Worm (Caenorhabditis elegans) whole organism, young adult: ENCODE measurements around the gene sna-3.
"Not testable (repeated sequence)": the region's sequence is repeated elsewhere in the genome, so short reads cannot be mapped to it uniquely, and the experiment has no call there.

Source experiments
- Y56A3A.18 ChIP-seq: fragments of 200-800 bp; sonication (Bioruptor generic); IDR thresholded peaks from 2 replicates; pipeline ENCODE4 v1.3.6; 2022; ENCODE audit warnings: missing genetic modification reagents, missing genetic modification characterization, missing compliant biosample characterization
- ama-1 ChIP-seq, 3 experiments: fragments of 150-350 bp in 1 of 3; sonication (generic microtip) in 2 of 3; optimal IDR thresholded peaks; 2 replicates each; lab custom pipeline; 2014 to 2018; ENCODE audit warnings: missing biosample characterization in 2 of 3, missing genetic modification characterization in 2 of 3, missing genetic modification reagents in 2 of 3
- ccch-3 ChIP-seq: fragments of 200-800 bp; sonication (Bioruptor generic); optimal IDR thresholded peaks from 2 replicates; lab custom pipeline; 2018; ENCODE audit warnings: mild to moderate bottlenecking, missing genetic modification characterization, missing compliant biosample characterization
- mel-28 ChIP-seq: sonication (generic microtip); optimal IDR thresholded peaks from 2 replicates; lab custom pipeline; 2016; ENCODE audit warnings: borderline replicate concordance, mild to moderate bottlenecking, missing genetic modification characterization, missing compliant biosample characterization
- pha-4 ChIP-seq: fragments of 150-350 bp; sonication (generic microtip); optimal IDR thresholded peaks from 2 replicates; lab custom pipeline; 2014; ENCODE audit warnings: missing biosample characterization, missing genetic modification reagents, missing genetic modification characterization
- sea-2 ChIP-seq: fragments of 200-800 bp; sonication (Bioruptor generic); IDR thresholded peaks from 2 replicates; pipeline ENCODE4 v1.3.6; 2022; ENCODE audit warnings: missing genetic modification characterization, missing compliant biosample characterization
- sptf-2 ChIP-seq: fragments of 200-800 bp; sonication (Bioruptor generic); optimal IDR thresholded peaks from 2 replicates; lab custom pipeline; 2018; ENCODE audit warnings: mild to moderate bottlenecking, missing genetic modification characterization, missing compliant biosample characterization
- ztf-6 ChIP-seq: fragments of 200-800 bp; sonication (Bioruptor generic); IDR thresholded peaks from 2 replicates; pipeline ENCODE4 v1.3.6; 2022; ENCODE audit warnings: missing genetic modification reagents, missing genetic modification characterization, missing compliant biosample characterization

DNA sequence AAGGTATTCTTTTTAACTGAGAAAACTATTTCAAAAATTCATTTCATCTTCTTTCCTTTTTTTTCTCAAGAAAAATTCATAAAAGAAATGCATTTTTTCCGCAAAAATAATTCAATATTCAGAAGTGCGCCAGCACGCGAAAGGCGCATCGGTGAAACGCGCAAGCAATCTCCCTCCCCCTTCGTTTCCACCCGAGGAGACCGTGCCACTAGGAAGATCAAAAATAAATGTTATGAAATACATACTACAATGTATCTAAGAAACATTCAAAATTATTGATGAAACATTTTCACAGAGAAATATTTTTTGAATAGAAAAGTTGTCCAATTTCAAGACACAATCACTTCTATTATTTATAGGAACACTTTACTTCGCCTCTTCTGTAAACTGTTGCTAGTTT lies 18.0 kb downstream of the sna-3 start:
- not testable (repeated sequence) for TF ChIP-seq pha-4; sptf-2 (GFP tag; lab: Kevin White, UChicago); ccch-3 (GFP tag; lab: Kevin White, UChicago); ama-1 (optimal IDR thresholded peaks at IDR 0.05; lab: Kevin White, UChicago); ama-1 (GFP tag; optimal IDR thresholded peaks at IDR 0.05; lab: Kevin White, UChicago); Y56A3A.18 (GFP tag; lab: Robert Waterston, UW); sea-2 (GFP tag; lab: Robert Waterston, UW); mel-28 (tag; lab: Kevin White, UChicago); ztf-6 (GFP tag; lab: Robert Waterston, UW)
